Worm (Caenorhabditis elegans): ENCODE data around the gene E01G6.2.

E01G6.2 gene

DNA sequence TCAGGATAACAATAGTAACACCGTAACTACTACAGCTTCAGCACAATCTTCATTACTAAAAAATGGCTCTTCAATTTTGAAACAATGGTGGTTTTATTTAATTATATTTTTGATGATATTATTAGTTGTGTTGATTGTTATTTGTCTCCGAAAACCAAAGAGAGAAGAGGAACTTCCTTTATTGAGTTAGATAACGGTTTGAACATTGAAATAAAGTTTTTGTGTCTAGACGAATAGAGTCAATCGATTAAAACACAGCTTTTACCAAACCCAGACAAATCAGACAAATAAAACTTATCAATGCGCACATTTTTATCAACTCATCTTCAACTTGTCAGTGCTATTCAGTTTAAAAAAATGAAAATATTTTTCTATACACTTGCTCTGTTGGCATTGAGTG is 26.8 kb upstream of the E01G6.2 start, which contains the start of gene cest-7:
cest-7 (plus strand) TSS at position 301 of the 400 bp plus-strand sequence.
- TF ChIP-seq snpc-1.2 (GFP tag; IDR thresholded peaks at IDR 0.05) (no peak), tra-1 (GFP tag; IDR thresholded peaks at IDR 0.05) (no peak), daf-16 (GFP tag; optimal IDR thresholded peaks at IDR 0.05) (no peak), daf-16 (tag; optimal IDR thresholded peaks at IDR 0.05) (peak; percentile 82), F49E8.2 (tag; optimal IDR thresholded peaks at IDR 0.05; ENCODE audit: borderline replicate concordance) (no peak), F26F4.8 (GFP tag; conservative IDR thresholded peaks at IDR 0.05) (no peak), tag-97 (GFP tag; IDR thresholded peaks at IDR 0.05) (no peak), php-3 (GFP tag; IDR thresholded peaks at IDR 0.05) (no peak), zip-11 (GFP tag; IDR thresholded peaks at IDR 0.05) (no peak)

- TF ChIP-seq nhr-42 (GFP tag; IDR thresholded peaks at IDR 0.05), result no peak
- TF ChIP-seq hmg-1.1 (GFP tag; IDR thresholded peaks at IDR 0.05), result no peak
- TF ChIP-seq nhr-77 (tag; optimal IDR thresholded peaks at IDR 0.05), result no peak
- TF ChIP-seq aha-1 (tag), result peak; percentile 62
- no peak for TF ChIP-seq dmd-8 (GFP tag; IDR thresholded peaks at IDR 0.05)
- peak; percentile 79 for TF ChIP-seq dmd-6 (GFP tag; IDR thresholded peaks at IDR 0.05)
- TF ChIP-seq ceh-82 (tag; optimal IDR thresholded peaks at IDR 0.05), result no peak
- peak in 1 of 2 experiments; percentile 36 for TF ChIP-seq daf-16 (GFP tag; optimal IDR thresholded peaks at IDR 0.05)
- peak; percentile 95 for TF ChIP-seq daf-16 (tag; optimal IDR thresholded peaks at IDR 0.05)
- TF ChIP-seq egl-43 (GFP tag; IDR thresholded peaks at IDR 0.05), result no peak
- no peak for TF ChIP-seq mdl-1 (tag; optimal IDR thresholded peaks at IDR 0.05)
- TF ChIP-seq nhr-41 (GFP tag; IDR thresholded peaks at IDR 0.05), result no peak
- peak; percentile 29 for TF ChIP-seq nhr-48 (tag; optimal IDR thresholded peaks at IDR 0.05)
- no peak for TF ChIP-seq lsy-2 (tag; optimal IDR thresholded peaks at IDR 0.05)
- TF ChIP-seq snpc-1.2 (GFP tag; IDR thresholded peaks at IDR 0.05), result no peak
- TF ChIP-seq madf-9 (GFP tag; conservative IDR thresholded peaks at IDR 0.05), result no peak
- TF ChIP-seq hlh-11 (tag; optimal IDR thresholded peaks at IDR 0.05), result peak; percentile 72
- TF ChIP-seq attf-4 (tag; optimal IDR thresholded peaks at IDR 0.05), result no peak
- TF ChIP-seq dmd-9 (GFP tag; IDR thresholded peaks at IDR 0.05), result no peak
- peak; percentile 71 for TF ChIP-seq dve-1 (tag; optimal IDR thresholded peaks at IDR 0.05; ENCODE audit: insufficient read depth)
- no peak for TF ChIP-seq F44E2.7 (GFP tag; IDR thresholded peaks at IDR 0.05)
- no peak for TF ChIP-seq cey-2 (tag; optimal IDR thresholded peaks at IDR 0.05; ENCODE audit: borderline replicate concordance, insufficient read depth)
- TF ChIP-seq nhr-28 (tag; optimal IDR thresholded peaks at IDR 0.05), result peak; percentile 41
- peak; percentile 90 for TF ChIP-seq php-3 (GFP tag; IDR thresholded peaks at IDR 0.05)
- no peak for TF ChIP-seq D1046.2 (GFP tag; IDR thresholded peaks at IDR 0.05)
- no peak for TF ChIP-seq pqm-1 (tag; optimal IDR thresholded peaks at IDR 0.05)
- TF ChIP-seq zip-11 (GFP tag; IDR thresholded peaks at IDR 0.05), result no peak
- no peak for TF ChIP-seq ZK546.5 (tag; optimal IDR thresholded peaks at IDR 0.05)
Observed at ce11 chrX:12230357-12230756, 26.1 kb upstream of the E01G6.2 start.

- TF ChIP-seq nhr-10 (tag; optimal IDR thresholded peaks at IDR 0.05) (no peak), dmd-6 (GFP tag; IDR thresholded peaks at IDR 0.05) (no peak; the same call in 1 of the 2 replicates), lir-3 (tag; optimal IDR thresholded peaks at IDR 0.05) (no peak), Y48G9A.11 (GFP tag; IDR thresholded peaks at IDR 0.05) (no peak), mdl-1 (tag; optimal IDR thresholded peaks at IDR 0.05) (peak in 1 of 2 experiments; percentile 47), nhr-6 (tag; optimal IDR thresholded peaks at IDR 0.05) (peak; percentile 74), spr-1 (tag; optimal IDR thresholded peaks at IDR 0.05) (no peak), nhr-28 (tag; optimal IDR thresholded peaks at IDR 0.05) (peak; percentile 16), hmg-1.1 (GFP tag; IDR thresholded peaks at IDR 0.05) (no peak), sdz-12 (GFP tag; optimal IDR thresholded peaks at IDR 0.05) (no peak), ceh-32 (tag; optimal IDR thresholded peaks at IDR 0.05; ENCODE audit: poor library complexity) (no peak), pqm-1 (tag; optimal IDR thresholded peaks at IDR 0.05) (peak; percentile 21), mdt-29 (GFP tag; IDR thresholded peaks at IDR 0.05) (no peak), hlh-11 (tag; optimal IDR thresholded peaks at IDR 0.05) (peak; percentile 5), nhr-237 (tag; optimal IDR thresholded peaks at IDR 0.05) (no peak), dpl-1 (GFP tag; optimal IDR thresholded peaks at IDR 0.05) (no peak), fkh-10 (GFP tag; optimal IDR thresholded peaks at IDR 0.05) (no peak), aha-1 (tag) (peak; percentile 5), Y75B8A.6 (GFP tag; IDR thresholded peaks at IDR 0.05) (no peak), nhr-25 (tag; optimal IDR thresholded peaks at IDR 0.05; ENCODE audit: borderline replicate concordance, insufficient read depth) (no peak), daf-16 (GFP tag; optimal IDR thresholded peaks at IDR 0.05) (no peak), daf-16 (tag; optimal IDR thresholded peaks at IDR 0.05) (peak; percentile 61), egl-27 (tag; optimal IDR thresholded peaks at IDR 0.05) (no peak), dve-1 (tag; optimal IDR thresholded peaks at IDR 0.05; ENCODE audit: insufficient read depth) (peak; percentile 28)
Observed at ce11 chrX:12234424-12234823, 22.0 kb upstream of the E01G6.2 start.

All from whole organism, L4 larva.